Fruit fly (Drosophila melanogaster) whole organism, pupa: ENCODE results near the gene IntS10.

Source experiments
- CG15710 ChIP-seq: fragments of 200-800 bp; sonication (Bioruptor generic); optimal IDR thresholded peaks from 2 replicates; lab custom pipeline; 2018; ENCODE audit warnings: missing biosample characterization, mild to moderate bottlenecking, missing genetic modification characterization, moderate library complexity
- Snoo ChIP-seq: fragments of 200-800 bp; sonication (Bioruptor generic); optimal IDR thresholded peaks from 3 replicates; lab custom pipeline; 2017; ENCODE audit warnings: missing biosample characterization, mild to moderate bottlenecking, missing genetic modification characterization, inconsistent platforms

DNA sequence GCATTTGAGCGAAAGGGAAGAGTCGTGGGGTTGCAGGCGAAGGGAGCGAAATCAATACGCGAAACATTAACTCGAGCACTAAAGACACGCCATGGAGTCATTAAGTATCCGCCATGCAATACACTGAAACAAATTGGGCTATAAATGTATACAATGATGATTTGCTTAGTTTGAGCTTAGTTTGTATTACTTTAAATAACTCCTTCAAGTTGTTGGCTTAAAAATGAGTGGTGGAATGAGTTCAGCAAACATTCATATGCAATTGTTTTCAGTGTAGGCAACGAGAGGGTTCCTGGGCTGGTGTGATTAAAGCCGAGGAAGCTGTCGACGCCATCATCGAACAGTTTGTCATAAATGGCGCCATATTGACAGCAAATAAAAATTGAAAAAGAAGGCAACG, 8.8 kb upstream of the IntS10 start:
- no peak for TF ChIP-seq Snoo (tag; lab: Kevin White, UChicago)
- TF ChIP-seq CG15710 (tag; lab: Kevin White, UChicago) = no peak
